Fruit fly (Drosophila melanogaster) whole organism, embryonic: ENCODE data around the gene pes.

Experiments
- Atf6 ChIP-seq: fragments of 200-800 bp; sonication (Bioruptor generic); IDR thresholded peaks from 2 replicates; pipeline ENCODE4 v1.3.6; 2022; ENCODE audit warnings: missing biosample characterization, missing genetic modification characterization
- Awh ChIP-seq: fragments of 200-800 bp; sonication (Bioruptor generic); IDR thresholded peaks from 2 replicates; pipeline ENCODE4, ENCODE4 v1.3.6; 2022; ENCODE audit warnings: missing biosample characterization, missing genetic modification characterization
- Bdp1 ChIP-seq: fragments of 200-800 bp; sonication (Bioruptor generic); optimal IDR thresholded peaks from 3 replicates; lab custom pipeline; 2016; ENCODE audit warnings: missing biosample characterization, missing genetic modification characterization
- CG1024 ChIP-seq: fragments of 200-800 bp; sonication (Bioruptor generic); IDR thresholded peaks from 2 replicates; pipeline ENCODE4 v1.3.6; 2022; ENCODE audit warnings: missing biosample characterization, missing genetic modification characterization
- CG10321 ChIP-seq: fragments of 200-800 bp; sonication (Bioruptor generic); IDR thresholded peaks from 2 replicates; pipeline ENCODE4 v1.3.6; 2022; ENCODE audit warnings: missing biosample characterization, missing genetic modification characterization
- CG11560 ChIP-seq: fragments of 200-800 bp; sonication (Bioruptor generic); IDR thresholded peaks from 3 replicates; pipeline ENCODE4 v1.3.6; 2022; ENCODE audit warnings: missing biosample characterization, missing genetic modification characterization
- CG11696 ChIP-seq: fragments of 200-800 bp; sonication (Bioruptor generic); IDR thresholded peaks from 2 replicates; pipeline ENCODE4 v1.3.6; 2022; ENCODE audit warnings: missing biosample characterization, missing genetic modification characterization
- CG12071 ChIP-seq: fragments of 200-800 bp; sonication (Bioruptor generic); optimal IDR thresholded peaks from 3 replicates; lab custom pipeline; 2018; ENCODE audit warnings: missing biosample characterization, mild to moderate bottlenecking, missing genetic modification characterization
- CG12104 ChIP-seq: fragments of 200-800 bp; sonication (Bioruptor generic); optimal IDR thresholded peaks from 3 replicates; lab custom pipeline; 2016; ENCODE audit warnings: missing biosample characterization, missing genetic modification characterization
- CG12769 ChIP-seq: fragments of 200-800 bp; sonication (Bioruptor generic); optimal IDR thresholded peaks from 2 replicates; lab custom pipeline; 2019; ENCODE audit warnings: missing biosample characterization, mild to moderate bottlenecking, missing genetic modification characterization, moderate library complexity
- CG13624 ChIP-seq: fragments of 200-800 bp; sonication (Bioruptor generic); optimal IDR thresholded peaks from 2 replicates; lab custom pipeline; 2016; ENCODE audit warnings: missing biosample characterization, missing genetic modification characterization
- CG15011 ChIP-seq: fragments of 200-800 bp; sonication (Bioruptor generic); optimal IDR thresholded peaks from 3 replicates; lab custom pipeline; 2018; ENCODE audit warnings: missing biosample characterization, mild to moderate bottlenecking, missing genetic modification characterization
- CG16779 ChIP-seq: fragments of 200-800 bp; sonication (Bioruptor generic); IDR thresholded peaks from 2 replicates; pipeline ENCODE4 v1.3.6; 2022; ENCODE audit warnings: missing biosample characterization, missing genetic modification characterization
- CG4360 ChIP-seq: fragments of 200-800 bp; sonication (Bioruptor generic); IDR thresholded peaks from 2 replicates; pipeline ENCODE4 v1.3.6; 2022; ENCODE audit warnings: missing biosample characterization, missing genetic modification characterization
- CG4617 ChIP-seq: fragments of 200-800 bp; sonication (Bioruptor generic); optimal IDR thresholded peaks from 3 replicates; lab custom pipeline; 2016; ENCODE audit warnings: missing biosample characterization, missing genetic modification characterization, borderline replicate concordance
- CG6272 ChIP-seq: fragments of 200-800 bp; sonication (Bioruptor generic); IDR thresholded peaks from 2 replicates; pipeline ENCODE4 v1.3.6; 2022; ENCODE audit warnings: missing biosample characterization, missing genetic modification characterization
- CG7963 ChIP-seq: fragments of 200-800 bp; sonication (Bioruptor generic); IDR thresholded peaks from 3 replicates; pipeline ENCODE4 v1.3.6; 2022; ENCODE audit warnings: missing biosample characterization, missing genetic modification characterization; ENCODE audit not compliant: partially characterized antibody
- CG7987 ChIP-seq: fragments of 200-800 bp; sonication (Bioruptor generic); optimal IDR thresholded peaks from 2 replicates; lab custom pipeline; 2018; ENCODE audit warnings: missing biosample characterization, mild to moderate bottlenecking, missing genetic modification characterization, moderate library complexity
- CG8478 ChIP-seq: fragments of >200 bp; optimal IDR thresholded peaks from 2 replicates; lab custom pipeline; 2018
- Dbx ChIP-seq: fragments of 200-800 bp; sonication (Bioruptor generic); IDR thresholded peaks from 3 replicates; pipeline ENCODE4 v1.3.6; 2022; ENCODE audit warnings: missing biosample characterization, missing genetic modification characterization
- Dll ChIP-seq: fragments of 200-800 bp; sonication (Bioruptor generic); IDR thresholded peaks from 4 replicates; pipeline ENCODE4 v1.3.6; 2022; ENCODE audit warnings: missing biosample characterization, missing genetic modification characterization; ENCODE audit not compliant: partially characterized antibody
- E2f2 ChIP-seq: fragments of 200-800 bp; sonication (Bioruptor generic); IDR thresholded peaks from 2 replicates; pipeline ENCODE4 v1.3.6; 2022; ENCODE audit warnings: missing biosample characterization, missing genetic modification characterization
- Lhr ChIP-seq: fragments of 200-800 bp; sonication (Bioruptor generic); optimal IDR thresholded peaks from 3 replicates; lab custom pipeline; 2017; ENCODE audit warnings: mild to moderate bottlenecking, missing biosample characterization, missing genetic modification reagents, missing genetic modification characterization
- Meics ChIP-seq: fragments of 200-800 bp; sonication (Bioruptor generic); optimal IDR thresholded peaks from 2 replicates; lab custom pipeline; 2017; ENCODE audit warnings: missing biosample characterization, mild to moderate bottlenecking, missing genetic modification characterization
- Optix ChIP-seq: fragments of 200-800 bp; sonication (Bioruptor generic); IDR thresholded peaks from 3 replicates; pipeline ENCODE4 v1.3.6; 2022; ENCODE audit warnings: missing biosample characterization, missing genetic modification characterization
- Side ChIP-seq: fragments of 200-800 bp; sonication (Bioruptor generic); optimal IDR thresholded peaks from 2 replicates; lab custom pipeline; 2016; ENCODE audit warnings: missing biosample characterization, missing genetic modification characterization
- Xrp1 ChIP-seq: fragments of 200-800 bp; sonication (Bioruptor generic); IDR thresholded peaks from 2 replicates; pipeline ENCODE4 v1.3.6; 2022; ENCODE audit warnings: missing biosample characterization, missing genetic modification characterization
- al ChIP-seq: fragments of 200-800 bp; sonication (Bioruptor generic); IDR thresholded peaks from 2 replicates; pipeline ENCODE4 v1.3.6; 2022; ENCODE audit warnings: missing biosample characterization, missing genetic modification characterization
- ase ChIP-seq: fragments of 200-800 bp; sonication (Bioruptor generic); IDR thresholded peaks from 3 replicates; pipeline ENCODE4 v1.3.6; 2022; ENCODE audit warnings: missing biosample characterization, missing genetic modification characterization
- chinmo ChIP-seq: fragments of 200-800 bp; sonication (Bioruptor generic); IDR thresholded peaks from 4 replicates; pipeline ENCODE4 v1.3.6; 2022; ENCODE audit warnings: missing biosample characterization, missing genetic modification characterization; ENCODE audit not compliant: partially characterized antibody
- cwo ChIP-seq: fragments of 200-800 bp; sonication (Bioruptor generic); optimal IDR thresholded peaks from 3 replicates; lab custom pipeline; 2017; ENCODE audit warnings: missing biosample characterization, missing genetic modification characterization, mild to moderate bottlenecking, moderate library complexity, missing genetic modification reagents
- disco-r ChIP-seq: fragments of 200-800 bp; sonication (Bioruptor generic); optimal IDR thresholded peaks from 2 replicates; lab custom pipeline; 2016; ENCODE audit warnings: missing biosample characterization, missing genetic modification characterization
- dysf ChIP-seq: fragments of 200-800 bp; sonication (Bioruptor generic); IDR thresholded peaks from 3 replicates; pipeline ENCODE4 v1.3.6; 2022; ENCODE audit warnings: missing biosample characterization, missing genetic modification characterization
- fd96Cb ChIP-seq: fragments of 200-800 bp; sonication (Bioruptor generic); optimal IDR thresholded peaks from 2 replicates; lab custom pipeline; 2018; ENCODE audit warnings: missing biosample characterization, mild to moderate bottlenecking, missing genetic modification characterization, moderate library complexity
- gem ChIP-seq: fragments of 200-800 bp; sonication (Bioruptor generic); optimal IDR thresholded peaks from 2 replicates; lab custom pipeline; 2019; ENCODE audit warnings: missing biosample characterization, mild to moderate bottlenecking, missing genetic modification characterization, moderate library complexity
- grn ChIP-seq: fragments of 200-800 bp; sonication (Bioruptor generic); optimal IDR thresholded peaks from 3 replicates; lab custom pipeline; 2017; ENCODE audit warnings: missing biosample characterization, missing genetic modification characterization
- insv ChIP-seq, 2 experiments: fragments of 200-800 bp; sonication (Bioruptor generic); optimal IDR thresholded peaks; 3 replicates each; lab custom pipeline; 2016 to 2018; ENCODE audit warnings: missing biosample characterization in 2 of 2, missing genetic modification characterization in 2 of 2
- lab ChIP-seq: fragments of 200-800 bp; sonication (Bioruptor generic); optimal IDR thresholded peaks from 3 replicates; lab custom pipeline; 2017; ENCODE audit warnings: missing biosample characterization, missing genetic modification characterization, mild to moderate bottlenecking, moderate library complexity, missing genetic modification reagents
- lola ChIP-seq, 3 experiments: fragments of >200 bp in 2 of 3; fragments of 200-800 bp in 1 of 3; sonication (Bioruptor generic) in 1 of 3; optimal IDR thresholded peaks; 2 replicates each; lab custom pipeline; 2017 to 2019; ENCODE audit warnings: missing biosample characterization in 3 of 3, missing genetic modification characterization in 3 of 3, mild to moderate bottlenecking in 1 of 3, moderate library complexity in 1 of 3
- pan ChIP-seq, 4 experiments: fragments of >200 bp in 3 of 4; fragments of 200-800 bp in 1 of 4; sonication (Bioruptor generic) in 1 of 4; optimal IDR thresholded peaks in 3 of 4; IDR thresholded peaks in 1 of 4; 2 replicates each; pipeline versions ENCODE4 v1.3.6 to Lab custom; 2017 to 2022; ENCODE audit warnings: missing biosample characterization in 2 of 4, missing genetic modification characterization in 2 of 4, mixed read lengths in 1 of 4
- phol ChIP-seq: fragments of 200-800 bp; sonication (Bioruptor generic); optimal IDR thresholded peaks from 3 replicates; lab custom pipeline; 2018; ENCODE audit warnings: missing biosample characterization, mild to moderate bottlenecking, missing genetic modification characterization, moderate library complexity
- pzg ChIP-seq: fragments of 200-800 bp; sonication (Bioruptor generic); optimal IDR thresholded peaks from 3 replicates; lab custom pipeline; 2018; ENCODE audit warnings: missing biosample characterization, mild to moderate bottlenecking, missing genetic modification characterization, moderate library complexity
- ro ChIP-seq: fragments of 200-800 bp; sonication (Bioruptor generic); IDR thresholded peaks from 2 replicates; pipeline ENCODE4 v1.3.6; 2022; ENCODE audit warnings: missing biosample characterization, missing genetic modification characterization
- sd ChIP-seq: fragments of 200-800 bp; sonication (Bioruptor generic); optimal IDR thresholded peaks from 3 replicates; lab custom pipeline; 2018; ENCODE audit warnings: missing biosample characterization, mild to moderate bottlenecking, missing genetic modification characterization, moderate library complexity
- sens-2 ChIP-seq: fragments of 200-800 bp; sonication (Bioruptor generic); IDR thresholded peaks from 2 replicates; pipeline ENCODE4 v1.3.6; 2022; ENCODE audit warnings: missing biosample characterization, missing genetic modification characterization
- seq ChIP-seq: fragments of 200-800 bp; sonication (Bioruptor generic); IDR thresholded peaks from 2 replicates; pipeline ENCODE4 v1.3.6; 2022; ENCODE audit warnings: missing biosample characterization, missing genetic modification characterization
- sug ChIP-seq: fragments of 200-800 bp; optimal IDR thresholded peaks from 2 replicates; lab custom pipeline; 2019; ENCODE audit warnings: missing biosample characterization, mild to moderate bottlenecking, missing genetic modification characterization, moderate library complexity
- unc-4 ChIP-seq: fragments of 200-800 bp; sonication (Bioruptor generic); IDR thresholded peaks from 2 replicates; pipeline ENCODE4 v1.3.6; 2022; ENCODE audit warnings: missing biosample characterization, missing genetic modification characterization; ENCODE audit not compliant: partially characterized antibody
- usp ChIP-seq: fragments of >200 bp; optimal IDR thresholded peaks from 2 replicates; lab custom pipeline; 2017; ENCODE audit warnings: missing biosample characterization, missing genetic modification characterization
- wek ChIP-seq: fragments of 200-800 bp; sonication (Bioruptor generic); optimal IDR thresholded peaks from 3 replicates; lab custom pipeline; 2018; ENCODE audit warnings: missing biosample characterization, mild to moderate bottlenecking, missing genetic modification characterization, moderate library complexity

Gene pes

DNA sequence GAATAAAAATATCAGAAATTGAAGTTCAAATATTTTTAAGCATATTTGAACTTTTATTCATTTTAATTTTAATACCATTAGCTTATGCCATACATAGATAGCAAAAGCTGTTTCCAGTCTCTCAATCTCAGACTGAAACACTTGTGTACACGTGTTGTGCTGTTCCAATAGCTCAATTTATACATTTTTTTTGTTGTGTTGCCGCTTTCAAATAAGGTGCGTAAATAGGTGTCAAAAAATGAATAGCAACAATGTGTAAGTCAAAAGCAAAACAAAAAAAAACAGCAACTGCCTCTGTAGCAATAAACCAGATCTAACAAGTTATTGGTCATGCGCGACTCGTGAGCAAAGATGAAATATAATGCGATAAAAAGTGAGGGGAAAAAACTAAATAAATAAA is 52.0 kb downstream of the pes start:
- TF ChIP-seq ro (no peak), chinmo (GFP tag; lab: Robert Waterston, UW) (0 out of 4 replicates have a peak, but pooled peaks have one; percentile 29), CG8478 (lab: Kevin White, UChicago) (no peak), Optix (GFP tag; lab: Robert Waterston, UW) (no peak), gem (peak; percentile 17), CG11696 (no peak), CG16779 (peak; percentile 15; the same call in 1 of the 2 replicates), grn (no peak), Bdp1 (no peak), CG12071 (GFP tag; lab: Kevin White, UChicago) (no peak), pan (optimal IDR thresholded peaks at IDR 0.05; lab: Kevin White, UChicago) (no peak), pan (GFP tag; optimal IDR thresholded peaks at IDR 0.05 in 1 of 2, IDR thresholded peaks at IDR 0.05 in 1 of 2) (peak in 1 of 2 experiments; percentile 6), al (GFP tag; lab: Robert Waterston, UW) (no peak), ase (GFP tag; lab: Robert Waterston, UW) (no peak), lab (GFP tag; lab: Kevin White, UChicago) (peak; percentile 47), CG7963 (no peak), sug (no peak), CG13624 (GFP tag; lab: Kevin White, UChicago) (no peak), Dll (GFP tag; lab: Robert Waterston, UW) (no peak), cwo (GFP tag; lab: Kevin White, UChicago) (peak; percentile 10), CG4360 (GFP tag; lab: Robert Waterston, UW) (no peak), insv (GFP tag; optimal IDR thresholded peaks at IDR 0.05; lab: Kevin White, UChicago) (no peak), CG15011 (GFP tag; lab: Kevin White, UChicago) (no peak), dysf (GFP tag; lab: Robert Waterston, UW) (no peak), CG10321 (GFP tag; lab: Robert Waterston, UW) (0 out of 2 replicates have a peak, but pooled peaks have one; percentile 30), Dbx (GFP tag; lab: Robert Waterston, UW) (0 out of 3 replicates have a peak, but pooled peaks have one; percentile 31), seq (GFP tag; lab: Robert Waterston, UW) (0 out of 2 replicates have a peak, but pooled peaks have one; percentile 12), pzg (GFP tag; lab: Kevin White, UChicago) (no peak), usp (no peak), Awh (GFP tag; lab: Robert Waterston, UW) (peak; percentile 52; the same call in 1 of the 2 replicates), sens-2 (no peak), fd96Cb (tag; lab: Kevin White, UChicago) (no peak), CG4617 (GFP tag; lab: Kevin White, UChicago) (no peak), unc-4 (GFP tag; lab: Robert Waterston, UW) (no peak), Atf6 (GFP tag; lab: Robert Waterston, UW) (peak; percentile 53; the same call in 1 of the 2 replicates), Lhr (GFP tag; lab: Kevin White, UChicago) (no peak), E2f2 (GFP tag; lab: Robert Waterston, UW) (no peak), sd (tag; lab: Kevin White, UChicago) (no peak), CG12104 (GFP tag; lab: Kevin White, UChicago) (no peak), Meics (GFP tag; lab: Kevin White, UChicago) (no peak), CG7987 (GFP tag; lab: Kevin White, UChicago) (no peak), Xrp1 (GFP tag; lab: Robert Waterston, UW) (no peak), CG1024 (GFP tag; lab: Robert Waterston, UW) (no peak), CG11560 (tag; lab: Robert Waterston, UW) (no peak), lola (GFP tag; optimal IDR thresholded peaks at IDR 0.05; lab: Kevin White, UChicago) (no peak), wek (no peak), phol (tag; lab: Kevin White, UChicago) (no peak), Side (GFP tag; lab: Kevin White, UChicago) (no peak), disco-r (no peak), CG12769 (tag; lab: Kevin White, UChicago) (no peak), CG6272 (GFP tag; lab: Robert Waterston, UW) (no peak)
